Fruit fly (Drosophila melanogaster) whole organism, embryonic: ENCODE measurements around the gene ovm.
A peak's percentile ranks its signal among the peaks of the same experiment; 100 is the strongest.

Experiments used
- ATbp ChIP-seq: fragments of 200-800 bp; sonication (Bioruptor generic); optimal IDR thresholded peaks from 2 replicates; lab custom pipeline; 2017; ENCODE audit warnings: missing biosample characterization, mild to moderate bottlenecking, missing genetic modification characterization, missing genetic modification reagents
- CG10321 ChIP-seq: fragments of 200-800 bp; sonication (Bioruptor generic); IDR thresholded peaks from 2 replicates; pipeline ENCODE4 v1.3.6; 2022; ENCODE audit warnings: missing biosample characterization, missing genetic modification characterization
- CG10543 ChIP-seq: fragments of 200-800 bp; sonication (Bioruptor generic); optimal IDR thresholded peaks from 3 replicates; lab custom pipeline; 2017; ENCODE audit warnings: missing biosample characterization, mild to moderate bottlenecking, missing genetic modification characterization, moderate library complexity
- CG10565 ChIP-seq: fragments of 200-800 bp; sonication (Bioruptor generic); optimal IDR thresholded peaks from 3 replicates; lab custom pipeline; 2016; ENCODE audit warnings: missing biosample characterization, mild to moderate bottlenecking, missing genetic modification characterization
- CG12104 ChIP-seq: fragments of 200-800 bp; sonication (Bioruptor generic); optimal IDR thresholded peaks from 3 replicates; lab custom pipeline; 2016; ENCODE audit warnings: missing biosample characterization, missing genetic modification characterization
- CG13287 ChIP-seq: fragments of 200-800 bp; sonication (Bioruptor generic); IDR thresholded peaks from 2 replicates; pipeline ENCODE4 v1.3.6; 2022; ENCODE audit warnings: missing biosample characterization, missing genetic modification characterization; ENCODE audit not compliant: partially characterized antibody
- CG14860 ChIP-seq: fragments of 200-800 bp; sonication (Bioruptor generic); IDR thresholded peaks from 3 replicates; pipeline ENCODE4 v1.3.6; 2022; ENCODE audit warnings: missing biosample characterization, missing genetic modification characterization; ENCODE audit not compliant: partially characterized antibody
- CG15601 ChIP-seq: fragments of 200-800 bp; sonication (Bioruptor generic); optimal IDR thresholded peaks from 3 replicates; lab custom pipeline; 2019; ENCODE audit warnings: missing biosample characterization, mild to moderate bottlenecking, missing genetic modification characterization, moderate library complexity
- CG16779 ChIP-seq: fragments of 200-800 bp; sonication (Bioruptor generic); IDR thresholded peaks from 2 replicates; pipeline ENCODE4 v1.3.6; 2022; ENCODE audit warnings: missing biosample characterization, missing genetic modification characterization
- CG1792 ChIP-seq: fragments of 200-800 bp; sonication (Bioruptor generic); optimal IDR thresholded peaks from 2 replicates; lab custom pipeline; 2016; ENCODE audit warnings: missing biosample characterization, missing genetic modification characterization
- CG18476 ChIP-seq: fragments of 200-800 bp; sonication (Bioruptor generic); optimal IDR thresholded peaks from 2 replicates; lab custom pipeline; 2016; ENCODE audit warnings: missing biosample characterization, mild to moderate bottlenecking, missing genetic modification characterization
- CG18764 ChIP-seq: fragments of 200-800 bp; sonication (Bioruptor generic); optimal IDR thresholded peaks from 3 replicates; lab custom pipeline; 2016; ENCODE audit warnings: missing biosample characterization, missing genetic modification characterization
- CG30431 ChIP-seq: fragments of 200-800 bp; sonication (Bioruptor generic); optimal IDR thresholded peaks from 2 replicates; lab custom pipeline; 2017; ENCODE audit warnings: missing biosample characterization, missing genetic modification characterization
- CG34224 ChIP-seq: fragments of 200-800 bp; sonication (Bioruptor generic); IDR thresholded peaks from 3 replicates; pipeline ENCODE4 v1.3.6; 2022; ENCODE audit warnings: missing biosample characterization, missing genetic modification characterization; ENCODE audit not compliant: partially characterized antibody
- CG42726 ChIP-seq: fragments of 200-800 bp; sonication (Bioruptor generic); IDR thresholded peaks from 2 replicates; pipeline ENCODE4 v1.3.6; 2022; ENCODE audit warnings: missing biosample characterization, missing genetic modification characterization; ENCODE audit not compliant: partially characterized antibody
- CG4730 ChIP-seq: fragments of 200-800 bp; sonication (Bioruptor generic); IDR thresholded peaks from 2 replicates; pipeline ENCODE4 v1.3.6; 2022; ENCODE audit warnings: missing biosample characterization, missing genetic modification characterization
- CG4854 ChIP-seq: fragments of 200-800 bp; sonication (Bioruptor generic); optimal IDR thresholded peaks from 2 replicates; lab custom pipeline; 2016; ENCODE audit warnings: missing biosample characterization, missing genetic modification characterization, inconsistent platforms
- CG5245 ChIP-seq: fragments of 200-800 bp; sonication (Bioruptor generic); optimal IDR thresholded peaks from 3 replicates; lab custom pipeline; 2016; ENCODE audit warnings: missing biosample characterization, missing genetic modification characterization
- CG7357 ChIP-seq: fragments of 200-800 bp; sonication (Bioruptor generic); IDR thresholded peaks from 3 replicates; pipeline ENCODE4 v1.3.6; 2022; ENCODE audit warnings: missing biosample characterization, missing genetic modification characterization
- CG7556 ChIP-seq: fragments of 200-800 bp; sonication (Bioruptor generic); optimal IDR thresholded peaks from 2 replicates; lab custom pipeline; 2017; ENCODE audit warnings: missing biosample characterization, mild to moderate bottlenecking, missing genetic modification characterization
- CG7963 ChIP-seq: fragments of 200-800 bp; sonication (Bioruptor generic); IDR thresholded peaks from 3 replicates; pipeline ENCODE4 v1.3.6; 2022; ENCODE audit warnings: missing biosample characterization, missing genetic modification characterization; ENCODE audit not compliant: partially characterized antibody
- CG9817 ChIP-seq: fragments of 200-800 bp; sonication (Bioruptor generic); optimal IDR thresholded peaks from 2 replicates; lab custom pipeline; 2018; ENCODE audit warnings: missing biosample characterization, mild to moderate bottlenecking, missing genetic modification characterization, moderate library complexity
- CHES-1-like ChIP-seq: fragments of 200-800 bp; sonication (Bioruptor generic); optimal IDR thresholded peaks from 2 replicates; lab custom pipeline; 2016; ENCODE audit warnings: missing biosample characterization, missing genetic modification characterization
- E2f1 ChIP-seq: fragments of 200-800 bp; sonication (Bioruptor generic); IDR thresholded peaks from 2 replicates; pipeline ENCODE4 v1.3.6; 2022; ENCODE audit warnings: missing biosample characterization, missing genetic modification characterization
- Elba2 ChIP-seq: fragments of 200-800 bp; sonication (Bioruptor generic); optimal IDR thresholded peaks from 3 replicates; lab custom pipeline; 2016; ENCODE audit warnings: missing biosample characterization, missing genetic modification characterization
- Fer1 ChIP-seq: fragments of 200-800 bp; sonication (Bioruptor generic); optimal IDR thresholded peaks from 2 replicates; lab custom pipeline; 2017; ENCODE audit warnings: missing biosample characterization, mild to moderate bottlenecking, missing genetic modification characterization
- H15 ChIP-seq: fragments of 200-800 bp; sonication (Bioruptor generic); IDR thresholded peaks from 3 replicates; pipeline ENCODE4 v1.3.6; 2022; ENCODE audit warnings: missing biosample characterization, missing genetic modification characterization
- HLH4C ChIP-seq: fragments of 200-800 bp; sonication (Bioruptor generic); IDR thresholded peaks from 3 replicates; pipeline ENCODE4 v1.3.6; 2022; ENCODE audit warnings: missing biosample characterization, missing genetic modification characterization; ENCODE audit not compliant: partially characterized antibody
- Mad ChIP-seq: fragments of 200-800 bp; sonication (Bioruptor generic); optimal IDR thresholded peaks from 2 replicates; lab custom pipeline; 2016; ENCODE audit warnings: missing biosample characterization, missing genetic modification characterization
- NC2α ChIP-seq: fragments of 200-800 bp; sonication (Bioruptor generic); optimal IDR thresholded peaks from 2 replicates; lab custom pipeline; 2016; ENCODE audit warnings: missing biosample characterization, missing genetic modification characterization
- Nf-YA ChIP-seq: fragments of 200-800 bp; sonication (Bioruptor generic); IDR thresholded peaks from 2 replicates; pipeline ENCODE4 v1.3.6; 2022; ENCODE audit warnings: missing biosample characterization, missing genetic modification characterization
- Sox100B ChIP-seq: fragments of 200-800 bp; sonication (Bioruptor generic); optimal IDR thresholded peaks from 3 replicates; lab custom pipeline; 2018; ENCODE audit warnings: missing biosample characterization, mild to moderate bottlenecking, missing genetic modification characterization
- Sry-β ChIP-seq: fragments of 200-800 bp; sonication (Bioruptor generic); optimal IDR thresholded peaks from 2 replicates; lab custom pipeline; 2018; ENCODE audit warnings: missing biosample characterization, mild to moderate bottlenecking, missing genetic modification characterization, moderate library complexity
- Sry-δ ChIP-seq: fragments of 200-800 bp; sonication (Bioruptor generic); optimal IDR thresholded peaks from 2 replicates; lab custom pipeline; 2016; ENCODE audit warnings: missing biosample characterization, missing genetic modification characterization
- Xbp1 ChIP-seq: fragments of 200-800 bp; sonication (Bioruptor generic); optimal IDR thresholded peaks from 3 replicates; lab custom pipeline; 2016; ENCODE audit warnings: missing biosample characterization, mild to moderate bottlenecking, missing genetic modification characterization
- bbx ChIP-seq: fragments of 200-800 bp; sonication (Bioruptor generic); IDR thresholded peaks from 2 replicates; pipeline ENCODE4 v1.3.6; 2022; ENCODE audit warnings: missing biosample characterization, missing genetic modification characterization; ENCODE audit not compliant: partially characterized antibody
- crp ChIP-seq, 2 experiments: fragments of 200-800 bp; sonication (Bioruptor generic); optimal IDR thresholded peaks; 2 replicates in 1 of 2; 3 replicates in 1 of 2; lab custom pipeline; 2017; ENCODE audit warnings: missing biosample characterization in 2 of 2, missing genetic modification characterization in 2 of 2, mild to moderate bottlenecking in 1 of 2, moderate library complexity in 1 of 2
- da ChIP-seq: fragments of 200-800 bp; sonication (Bioruptor generic); optimal IDR thresholded peaks from 2 replicates; lab custom pipeline; 2016; ENCODE audit warnings: missing biosample characterization, missing genetic modification characterization
- dm ChIP-seq: fragments of 200-800 bp; sonication (Bioruptor generic); optimal IDR thresholded peaks from 3 replicates; lab custom pipeline; 2016; ENCODE audit warnings: missing biosample characterization, missing genetic modification characterization
- dmrt99B ChIP-seq: fragments of 200-800 bp; sonication (Bioruptor generic); optimal IDR thresholded peaks from 2 replicates; lab custom pipeline; 2018; ENCODE audit warnings: missing biosample characterization, mild to moderate bottlenecking, missing genetic modification characterization, moderate library complexity
- eve ChIP-seq, 2 experiments: fragments of >200 bp; optimal IDR thresholded peaks; 2 replicates each; lab custom pipeline; 2017; ENCODE audit warnings: missing biosample characterization in 2 of 2, missing genetic modification characterization in 2 of 2
- grau ChIP-seq: fragments of 200-800 bp; optimal IDR thresholded peaks from 3 replicates; lab custom pipeline; 2019; ENCODE audit warnings: missing biosample characterization, mild to moderate bottlenecking, missing genetic modification characterization, moderate library complexity
- gro ChIP-seq: fragments of 200-800 bp; sonication (Bioruptor generic); optimal IDR thresholded peaks from 2 replicates; lab custom pipeline; 2016; ENCODE audit warnings: missing biosample characterization, missing genetic modification characterization
- jigr1 ChIP-seq: fragments of 200-800 bp; sonication (Bioruptor generic); IDR thresholded peaks from 3 replicates; pipeline ENCODE4 v1.3.6; 2022; ENCODE audit warnings: missing biosample characterization, missing genetic modification characterization
- knrl ChIP-seq: fragments of 200-800 bp; sonication (Bioruptor generic); IDR thresholded peaks from 3 replicates; pipeline ENCODE4 v1.3.6; 2022; ENCODE audit warnings: missing biosample characterization, missing genetic modification characterization; ENCODE audit not compliant: partially characterized antibody
- lov ChIP-seq, 2 experiments: fragments of 200-800 bp in 1 of 2; fragments of >200 bp in 1 of 2; sonication (Bioruptor generic) in 1 of 2; IDR thresholded peaks in 1 of 2; optimal IDR thresholded peaks in 1 of 2; 2 replicates in 1 of 2; 3 replicates in 1 of 2; pipeline versions ENCODE4 v1.3.6 to Lab custom; 2017 to 2022; ENCODE audit warnings: missing biosample characterization in 1 of 2, missing genetic modification characterization in 1 of 2
- pros ChIP-seq: fragments of 200-800 bp; sonication (Bioruptor generic); optimal IDR thresholded peaks from 3 replicates; lab custom pipeline; 2019; ENCODE audit warnings: missing biosample characterization, mild to moderate bottlenecking, missing genetic modification characterization, moderate library complexity
- sim ChIP-seq: fragments of 200-800 bp; sonication (Bioruptor generic); IDR thresholded peaks from 2 replicates; pipeline ENCODE4 v1.3.6; 2022; ENCODE audit warnings: missing biosample characterization, missing genetic modification characterization
- tap ChIP-seq: fragments of 200-800 bp; optimal IDR thresholded peaks from 3 replicates; lab custom pipeline; 2019; ENCODE audit warnings: missing biosample characterization, mild to moderate bottlenecking, missing genetic modification characterization, moderate library complexity
- wdn ChIP-seq: fragments of 200-800 bp; sonication (Bioruptor generic); IDR thresholded peaks from 2 replicates; pipeline ENCODE4 v1.3.6; 2022; ENCODE audit warnings: missing biosample characterization, missing genetic modification characterization

The ovm gene

DNA sequence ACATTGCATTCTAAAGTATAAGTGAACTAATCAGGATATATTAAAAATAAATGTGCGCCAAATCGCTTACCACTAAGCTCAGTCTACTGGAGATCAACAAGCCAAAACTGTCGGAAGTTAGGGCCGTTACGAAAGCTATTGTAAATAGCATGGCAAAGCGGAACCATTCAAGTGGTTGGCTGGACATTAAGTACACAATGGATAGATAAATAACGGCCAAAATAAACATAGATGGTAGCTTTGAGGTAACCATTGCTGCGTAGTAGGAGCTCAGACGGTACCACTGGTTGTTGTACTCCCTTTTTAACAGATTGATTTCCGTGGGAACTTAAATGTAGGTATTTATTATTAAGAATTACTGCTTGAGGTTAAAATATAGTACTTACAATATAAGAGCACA lies 23.0 kb downstream of the ovm start (continued):
- TF ChIP-seq CG30431 (GFP tag; lab: Kevin White, UChicago) (no peak), Sry-β (GFP tag; lab: Kevin White, UChicago) (no peak), CG14860 (GFP tag; lab: Robert Waterston, UW) (no peak), Nf-YA (GFP tag; lab: Robert Waterston, UW) (0 out of 2 replicates have a peak, but pooled peaks have one; percentile 12), CG10321 (GFP tag; lab: Robert Waterston, UW) (no peak), CG1792 (GFP tag; lab: Kevin White, UChicago) (peak; percentile 11), sim (no peak), Sry-δ (GFP tag; lab: Kevin White, UChicago) (no peak), ATbp (GFP tag; lab: Kevin White, UChicago) (peak; percentile 74), bbx (no peak), CG42726 (GFP tag; lab: Robert Waterston, UW) (no peak), CHES-1-like (GFP tag; lab: Kevin White, UChicago) (no peak), pros (GFP tag; lab: Kevin White, UChicago) (no peak), dm (GFP tag; lab: Kevin White, UChicago) (no peak), CG12104 (GFP tag; lab: Kevin White, UChicago) (no peak), Sox100B (GFP tag; lab: Kevin White, UChicago) (peak; percentile 38), lov (optimal IDR thresholded peaks at IDR 0.05; lab: Kevin White, UChicago) (no peak), lov (GFP tag; IDR thresholded peaks at IDR 0.05; lab: Robert Waterston, UW) (peak; percentile 61; the same call in 1 of the 3 replicates), CG10543 (peak; percentile 38), CG7556 (GFP tag; lab: Kevin White, UChicago) (no peak), jigr1 (GFP tag; lab: Robert Waterston, UW) (no peak), CG15601 (tag; lab: Kevin White, UChicago) (peak; percentile 57), CG7357 (GFP tag; lab: Robert Waterston, UW) (no peak), CG9817 (tag; lab: Kevin White, UChicago) (no peak), da (GFP tag; lab: Kevin White, UChicago) (no peak), CG18764 (GFP tag; lab: Kevin White, UChicago) (no peak), Xbp1 (GFP tag; lab: Kevin White, UChicago) (no peak), CG5245 (no peak), grau (tag; lab: Kevin White, UChicago) (no peak), NC2α (GFP tag; lab: Kevin White, UChicago) (no peak), eve (GFP tag; optimal IDR thresholded peaks at IDR 0.05; lab: Kevin White, UChicago) (peak in 1 of 2 experiments; percentile 45), H15 (GFP tag; lab: Robert Waterston, UW) (no peak), Elba2 (GFP tag; lab: Kevin White, UChicago) (no peak), CG34224 (GFP tag; lab: Robert Waterston, UW) (no peak), crp (GFP tag; optimal IDR thresholded peaks at IDR 0.05; lab: Kevin White, UChicago) (no peak), CG4854 (GFP tag; lab: Kevin White, UChicago) (no peak), E2f1 (GFP tag; lab: Robert Waterston, UW) (peak; percentile 38; the same call in 1 of the 2 replicates), gro (no peak), CG18476 (GFP tag; lab: Kevin White, UChicago) (no peak), Fer1 (GFP tag; lab: Kevin White, UChicago) (peak; percentile 75), CG13287 (no peak), Mad (GFP tag; lab: Kevin White, UChicago) (no peak), CG4730 (GFP tag; lab: Robert Waterston, UW) (no peak), CG10565 (GFP tag; lab: Kevin White, UChicago) (no peak), CG16779 (GFP tag; lab: Robert Waterston, UW) (no peak), tap (tag; lab: Kevin White, UChicago) (no peak), wdn (no peak), knrl (no peak), dmrt99B (tag; lab: Kevin White, UChicago) (no peak), CG7963 (GFP tag; lab: Robert Waterston, UW) (no peak), HLH4C (GFP tag; lab: Robert Waterston, UW) (no peak)
